Fruit fly (Drosophila melanogaster) whole organism: ENCODE data around the gene CG31019.

Experiments used
- CG8478 ChIP-seq: fragments of >200 bp; optimal IDR thresholded peaks from 2 replicates; lab custom pipeline; 2018; ENCODE audit warnings: inconsistent platforms
- Dll ChIP-seq: fragments of >200 bp; optimal IDR thresholded peaks from 2 replicates; lab custom pipeline; 2017
- EcR ChIP-seq, 2 experiments: fragments of >200 bp; optimal IDR thresholded peaks; 2 replicates each; lab custom pipeline; 2017; ENCODE audit warnings: missing biosample characterization in 2 of 2, missing genetic modification characterization in 2 of 2, missing genetic modification reagents in 2 of 2
- pan ChIP-seq: fragments of >200 bp; optimal IDR thresholded peaks from 2 replicates; lab custom pipeline; 2017
- usp ChIP-seq: fragments of >200 bp; optimal IDR thresholded peaks from 2 replicates; lab custom pipeline; 2017; ENCODE audit warnings: missing biosample characterization, missing genetic modification characterization, mixed read lengths

dm6 chr3R:30616098-30616857, 19.5 kb downstream of the CG31019 start:
- TF ChIP-seq pan (no peak), CG8478 (no peak), EcR (GFP tag; optimal IDR thresholded peaks at IDR 0.05; lab: Kevin White, UChicago) (no peak), Dll (no peak), usp (no peak)
